Fruit fly (Drosophila melanogaster) whole organism: ENCODE measurements around the gene mus301.

Source experiments
- CG8478 ChIP-seq: fragments of >200 bp; optimal IDR thresholded peaks from 2 replicates; lab custom pipeline; 2018; ENCODE audit warnings: inconsistent platforms
- Dll ChIP-seq: fragments of >200 bp; optimal IDR thresholded peaks from 2 replicates; lab custom pipeline; 2017
- EcR ChIP-seq, 2 experiments: fragments of >200 bp; optimal IDR thresholded peaks; 2 replicates each; lab custom pipeline; 2017; ENCODE audit warnings: missing biosample characterization in 2 of 2, missing genetic modification characterization in 2 of 2, missing genetic modification reagents in 2 of 2
- pan ChIP-seq: fragments of >200 bp; optimal IDR thresholded peaks from 2 replicates; lab custom pipeline; 2017
- psq ChIP-seq: fragments of >200 bp; optimal IDR thresholded peaks from 2 replicates; lab custom pipeline; 2017
- usp ChIP-seq: fragments of >200 bp; optimal IDR thresholded peaks from 2 replicates; lab custom pipeline; 2017; ENCODE audit warnings: missing biosample characterization, missing genetic modification characterization, mixed read lengths

dm6 chr3L:8153206-8153996 lies 15.8 kb downstream of the mus301 start:
- TF ChIP-seq psq (lab: Kevin White, UChicago) (no peak), usp (GFP tag; lab: Kevin White, UChicago) (no peak), EcR (GFP tag; optimal IDR thresholded peaks at IDR 0.05; lab: Kevin White, UChicago) (no peak), CG8478 (lab: Kevin White, UChicago) (no peak), Dll (lab: Kevin White, UChicago) (no peak), pan (no peak)
